Fruit fly (Drosophila melanogaster) whole organism, embryonic: ENCODE measurements around the gene CG18563.
A peak's percentile ranks its signal among the peaks of the same experiment; 100 is the strongest.

Source experiments
- Ada2b ChIP-seq: fragments of 200-800 bp; sonication (Bioruptor generic); IDR thresholded peaks from 2 replicates; pipeline ENCODE4 v1.3.6; 2022; ENCODE audit warnings: missing biosample characterization, missing genetic modification characterization
- CG10565 ChIP-seq: fragments of 200-800 bp; sonication (Bioruptor generic); optimal IDR thresholded peaks from 3 replicates; lab custom pipeline; 2016; ENCODE audit warnings: missing biosample characterization, mild to moderate bottlenecking, missing genetic modification characterization
- CG13894 ChIP-seq: fragments of 200-800 bp; sonication (Bioruptor generic); optimal IDR thresholded peaks from 3 replicates; lab custom pipeline; 2018; ENCODE audit warnings: missing biosample characterization, mild to moderate bottlenecking, missing genetic modification characterization, moderate library complexity
- CG14667 ChIP-seq: fragments of 200-800 bp; sonication (Bioruptor generic); IDR thresholded peaks from 2 replicates; pipeline ENCODE4 v1.3.6; 2022; ENCODE audit warnings: missing biosample characterization, missing genetic modification characterization
- CG16863 ChIP-seq: fragments of 200-800 bp; sonication (Bioruptor generic); optimal IDR thresholded peaks from 3 replicates; lab custom pipeline; 2016; ENCODE audit warnings: missing biosample characterization, missing genetic modification characterization
- CG17328 ChIP-seq: fragments of 200-800 bp; sonication (Bioruptor generic); IDR thresholded peaks from 2 replicates; pipeline ENCODE4 v1.3.6; 2022; ENCODE audit warnings: missing biosample characterization, missing genetic modification characterization
- CG18262 ChIP-seq: fragments of 200-800 bp; optimal IDR thresholded peaks from 3 replicates; lab custom pipeline; 2019; ENCODE audit warnings: missing biosample characterization, mild to moderate bottlenecking, missing genetic modification characterization, moderate library complexity
- CG18476 ChIP-seq: fragments of 200-800 bp; sonication (Bioruptor generic); optimal IDR thresholded peaks from 2 replicates; lab custom pipeline; 2016; ENCODE audit warnings: missing biosample characterization, mild to moderate bottlenecking, missing genetic modification characterization
- CG2116 ChIP-seq: fragments of 200-800 bp; sonication (Bioruptor generic); optimal IDR thresholded peaks from 3 replicates; lab custom pipeline; 2018; ENCODE audit warnings: missing biosample characterization, mild to moderate bottlenecking, missing genetic modification characterization
- CG2120 ChIP-seq: fragments of 200-800 bp; sonication (Bioruptor generic); optimal IDR thresholded peaks from 3 replicates; lab custom pipeline; 2016; ENCODE audit warnings: missing biosample characterization, missing genetic modification characterization
- CG32767 ChIP-seq: fragments of 200-800 bp; sonication (Bioruptor generic); IDR thresholded peaks from 2 replicates; pipeline ENCODE4 v1.3.6; 2022; ENCODE audit warnings: missing biosample characterization, missing genetic modification characterization
- CG3847 ChIP-seq: fragments of 200-800 bp; sonication (Bioruptor generic); IDR thresholded peaks from 2 replicates; pipeline ENCODE4 v1.3.6; 2022; ENCODE audit warnings: missing biosample characterization, missing genetic modification characterization
- CG4282 ChIP-seq: fragments of 200-800 bp; sonication (Bioruptor generic); optimal IDR thresholded peaks from 2 replicates; lab custom pipeline; 2016; ENCODE audit warnings: missing biosample characterization, missing genetic modification characterization
- CG4617 ChIP-seq: fragments of 200-800 bp; sonication (Bioruptor generic); optimal IDR thresholded peaks from 3 replicates; lab custom pipeline; 2016; ENCODE audit warnings: missing biosample characterization, missing genetic modification characterization, borderline replicate concordance
- CG6683 ChIP-seq: fragments of 200-800 bp; sonication (Bioruptor generic); optimal IDR thresholded peaks from 2 replicates; lab custom pipeline; 2017; ENCODE audit warnings: missing biosample characterization, mild to moderate bottlenecking, missing genetic modification characterization, missing genetic modification reagents
- CG6791 ChIP-seq: fragments of 200-800 bp; sonication (Bioruptor generic); IDR thresholded peaks from 3 replicates; pipeline ENCODE4 v1.3.6; 2022; ENCODE audit warnings: missing biosample characterization, missing genetic modification characterization; ENCODE audit not compliant: partially characterized antibody
- CG7963 ChIP-seq: fragments of 200-800 bp; sonication (Bioruptor generic); IDR thresholded peaks from 3 replicates; pipeline ENCODE4 v1.3.6; 2022; ENCODE audit warnings: missing biosample characterization, missing genetic modification characterization; ENCODE audit not compliant: partially characterized antibody
- CG8478 ChIP-seq: fragments of >200 bp; optimal IDR thresholded peaks from 2 replicates; lab custom pipeline; 2018
- CG9932 ChIP-seq: fragments of 200-800 bp; sonication (Bioruptor generic); IDR thresholded peaks from 2 replicates; pipeline ENCODE4 v1.3.6; 2022; ENCODE audit warnings: missing biosample characterization, missing genetic modification characterization
- D ChIP-seq, 2 experiments: fragments of 200-800 bp in 1 of 2; fragments of >200 bp in 1 of 2; sonication (Bioruptor generic) in 1 of 2; optimal IDR thresholded peaks; 2 replicates in 1 of 2; 3 replicates in 1 of 2; lab custom pipeline; 2017; ENCODE audit warnings: mild to moderate bottlenecking in 1 of 2, missing biosample characterization in 1 of 2, missing genetic modification characterization in 1 of 2, missing genetic modification reagents in 1 of 2
- Dbx ChIP-seq: fragments of 200-800 bp; sonication (Bioruptor generic); IDR thresholded peaks from 3 replicates; pipeline ENCODE4 v1.3.6; 2022; ENCODE audit warnings: missing biosample characterization, missing genetic modification characterization
- E2f1 ChIP-seq: fragments of 200-800 bp; sonication (Bioruptor generic); IDR thresholded peaks from 2 replicates; pipeline ENCODE4 v1.3.6; 2022; ENCODE audit warnings: missing biosample characterization, missing genetic modification characterization
- Ets65A ChIP-seq: fragments of 200-800 bp; sonication (Bioruptor generic); peaks from one replicate; lab custom pipeline; 2016; ENCODE audit warnings: missing biosample characterization, missing genetic modification characterization
- Fer2 ChIP-seq: fragments of 200-800 bp; sonication (Bioruptor generic); optimal IDR thresholded peaks from 2 replicates; lab custom pipeline; 2018; ENCODE audit warnings: missing biosample characterization, mild to moderate bottlenecking, missing genetic modification characterization, moderate library complexity
- HmgD ChIP-seq: fragments of 200-800 bp; sonication (Bioruptor generic); optimal IDR thresholded peaks from 3 replicates; lab custom pipeline; 2016; ENCODE audit warnings: missing biosample characterization, missing genetic modification characterization
- HmgZ ChIP-seq: fragments of 200-800 bp; sonication (Bioruptor generic); optimal IDR thresholded peaks from 2 replicates; lab custom pipeline; 2018; ENCODE audit warnings: missing biosample characterization, mild to moderate bottlenecking, missing genetic modification characterization
- Jarid2 ChIP-seq: fragments of 200-800 bp; sonication (Bioruptor generic); optimal IDR thresholded peaks from 3 replicates; lab custom pipeline; 2017; ENCODE audit warnings: mild to moderate bottlenecking, missing biosample characterization, missing genetic modification reagents, missing genetic modification characterization
- Max ChIP-seq: fragments of 200-800 bp; sonication (Bioruptor generic); optimal IDR thresholded peaks from 2 replicates; lab custom pipeline; 2016; ENCODE audit warnings: missing biosample characterization, mild to moderate bottlenecking, missing genetic modification characterization
- Mrtf ChIP-seq: fragments of 200-800 bp; sonication (Bioruptor generic); IDR thresholded peaks from 3 replicates; pipeline ENCODE4 v1.3.6; 2022; ENCODE audit warnings: missing biosample characterization, missing genetic modification characterization
- Sry-β ChIP-seq: fragments of 200-800 bp; sonication (Bioruptor generic); optimal IDR thresholded peaks from 2 replicates; lab custom pipeline; 2018; ENCODE audit warnings: missing biosample characterization, mild to moderate bottlenecking, missing genetic modification characterization, moderate library complexity
- ab ChIP-seq: fragments of 200-800 bp; sonication (Bioruptor generic); optimal IDR thresholded peaks from 2 replicates; lab custom pipeline; 2016; ENCODE audit warnings: missing biosample characterization, missing genetic modification characterization
- bowl ChIP-seq: fragments of 200-800 bp; sonication (Bioruptor generic); IDR thresholded peaks from 2 replicates; pipeline ENCODE4 v1.3.6; 2022; ENCODE audit warnings: missing biosample characterization, missing genetic modification characterization
- bsh ChIP-seq, 2 experiments: fragments of 200-800 bp; sonication (Bioruptor generic); optimal IDR thresholded peaks; 2 replicates each; lab custom pipeline; 2017 to 2018; ENCODE audit warnings: mild to moderate bottlenecking in 2 of 2, missing biosample characterization in 2 of 2, missing genetic modification characterization in 2 of 2, moderate library complexity in 1 of 2
- caup ChIP-seq: fragments of 200-800 bp; sonication (Bioruptor generic); optimal IDR thresholded peaks from 3 replicates; lab custom pipeline; 2017; ENCODE audit warnings: missing biosample characterization, mild to moderate bottlenecking, missing genetic modification characterization, moderate library complexity; ENCODE audit not compliant: severe bottlenecking
- da ChIP-seq: fragments of 200-800 bp; sonication (Bioruptor generic); optimal IDR thresholded peaks from 2 replicates; lab custom pipeline; 2016; ENCODE audit warnings: missing biosample characterization, missing genetic modification characterization
- dan ChIP-seq: fragments of 200-800 bp; sonication (Bioruptor generic); IDR thresholded peaks from 2 replicates; pipeline ENCODE4 v1.3.6; 2022; ENCODE audit warnings: missing biosample characterization, missing genetic modification characterization
- gcm ChIP-seq: fragments of 200-800 bp; sonication (Bioruptor generic); optimal IDR thresholded peaks from 2 replicates; lab custom pipeline; 2019; ENCODE audit warnings: missing biosample characterization, mild to moderate bottlenecking, missing genetic modification characterization, moderate library complexity
- inv ChIP-seq: fragments of 200-800 bp; sonication (Bioruptor generic); IDR thresholded peaks from 2 replicates; pipeline ENCODE4 v1.3.6; 2022; ENCODE audit warnings: missing biosample characterization, missing genetic modification characterization; ENCODE audit not compliant: partially characterized antibody
- odd ChIP-seq: fragments of 200-800 bp; sonication (Bioruptor generic); optimal IDR thresholded peaks from 2 replicates; lab custom pipeline; 2017; ENCODE audit warnings: missing biosample characterization, mild to moderate bottlenecking, missing genetic modification characterization
- pfk ChIP-seq: fragments of 200-800 bp; sonication (Bioruptor generic); optimal IDR thresholded peaks from 2 replicates; lab custom pipeline; 2018; ENCODE audit warnings: missing biosample characterization, mild to moderate bottlenecking, missing genetic modification characterization, moderate library complexity
- prd ChIP-seq, 3 experiments: fragments of >200 bp in 2 of 3; fragments of 200-800 bp in 1 of 3; sonication (Bioruptor generic) in 1 of 3; optimal IDR thresholded peaks in 2 of 3; IDR thresholded peaks in 1 of 3; 2 replicates in 2 of 3; 3 replicates in 1 of 3; pipeline versions ENCODE4 v1.3.6 to Lab custom; 2017 to 2022; ENCODE audit warnings: missing biosample characterization in 1 of 3, missing genetic modification characterization in 1 of 3
- slp2 ChIP-seq: fragments of 200-800 bp; sonication (Bioruptor generic); optimal IDR thresholded peaks from 2 replicates; lab custom pipeline; 2016; ENCODE audit warnings: missing biosample characterization, missing genetic modification characterization
- sna ChIP-seq: fragments of 200-800 bp; sonication (Bioruptor generic); IDR thresholded peaks from 2 replicates; pipeline ENCODE4 v1.3.6; 2022; ENCODE audit warnings: missing biosample characterization, missing genetic modification characterization; ENCODE audit not compliant: partially characterized antibody
- sob ChIP-seq: fragments of 200-800 bp; sonication (Bioruptor generic); IDR thresholded peaks from 2 replicates; pipeline ENCODE4 v1.3.6; 2022; ENCODE audit warnings: missing biosample characterization, missing genetic modification characterization
- unpg ChIP-seq: fragments of 200-800 bp; sonication (Bioruptor generic); optimal IDR thresholded peaks from 3 replicates; lab custom pipeline; 2018; ENCODE audit warnings: missing biosample characterization, mild to moderate bottlenecking, missing genetic modification characterization, moderate library complexity
- vvl ChIP-seq: fragments of 200-800 bp; sonication (Bioruptor generic); IDR thresholded peaks from 2 replicates; pipeline ENCODE4 v1.3.6; 2022; ENCODE audit warnings: missing biosample characterization, missing genetic modification characterization
- zfh1 ChIP-seq: fragments of 200-800 bp; sonication (Bioruptor generic); IDR thresholded peaks from 3 replicates; pipeline ENCODE4 v1.3.6; 2022; ENCODE audit warnings: missing biosample characterization, missing genetic modification characterization

CG18563 gene

dm6 chr2L:17466950-17467349 is 9.1 kb upstream of the CG18563 start (continued):
- TF ChIP-seq CG32767 (GFP tag; lab: Robert Waterston, UW) (no peak), D (optimal IDR thresholded peaks at IDR 0.05; lab: Kevin White, UChicago) (no peak), D (GFP tag; optimal IDR thresholded peaks at IDR 0.05; lab: Kevin White, UChicago) (no peak), CG7963 (no peak), bsh (GFP tag; optimal IDR thresholded peaks at IDR 0.05; lab: Kevin White, UChicago) (peak in 1 of 2 experiments; percentile 30), Mrtf (GFP tag; lab: Robert Waterston, UW) (no peak), CG18476 (GFP tag; lab: Kevin White, UChicago) (no peak), prd (optimal IDR thresholded peaks at IDR 0.05; lab: Kevin White, UChicago) (no peak), prd (GFP tag; IDR thresholded peaks at IDR 0.05; lab: Robert Waterston, UW) (peak; percentile 24; the same call in 1 of the 3 replicates), Ada2b (GFP tag; lab: Robert Waterston, UW) (peak; percentile 19; the same call in 1 of the 2 replicates), HmgD (GFP tag; lab: Kevin White, UChicago) (no peak), Ets65A (peak; percentile 74), da (GFP tag; lab: Kevin White, UChicago) (no peak), CG2120 (GFP tag; lab: Kevin White, UChicago) (no peak)

dm6 chr2L:17465915-17466677 is 8.3 kb upstream of the CG18563 start:
- peak; percentile 75 for TF ChIP-seq CG16863 (GFP tag; lab: Kevin White, UChicago)
- TF ChIP-seq odd (GFP tag; lab: Kevin White, UChicago) = peak; percentile 58
- TF ChIP-seq ab = no peak
- peak; percentile 30 for TF ChIP-seq CG2116 (GFP tag; lab: Kevin White, UChicago)
- TF ChIP-seq caup (GFP tag; lab: Kevin White, UChicago) = peak; percentile 85
- no peak for TF ChIP-seq CG9932 (GFP tag; lab: Robert Waterston, UW)
- TF ChIP-seq CG6791 = no peak
- peak; percentile 57 for TF ChIP-seq Jarid2
- TF ChIP-seq pfk (GFP tag; lab: Kevin White, UChicago) = no peak
- peak; percentile 66; the same call in 1 of the 2 replicates for TF ChIP-seq bowl (GFP tag; lab: Robert Waterston, UW)
- peak; percentile 81 for TF ChIP-seq sob (GFP tag; lab: Robert Waterston, UW)
- peak; percentile 27 for TF ChIP-seq Sry-β (GFP tag; lab: Kevin White, UChicago)
- TF ChIP-seq CG3847 (GFP tag; lab: Robert Waterston, UW) = peak; percentile 52; the same call in 1 of the 2 replicates
- TF ChIP-seq vvl = peak; percentile 90
- peak; percentile 82 for TF ChIP-seq zfh1 (GFP tag; lab: Robert Waterston, UW)
- TF ChIP-seq CG6683 = peak; percentile 53
- peak; percentile 69; the same call in 1 of the 2 replicates for TF ChIP-seq CG14667 (GFP tag; lab: Robert Waterston, UW)
- TF ChIP-seq inv (GFP tag; lab: Robert Waterston, UW) = no peak
- TF ChIP-seq CG10565 (GFP tag; lab: Kevin White, UChicago) = peak; percentile 7
- no peak for TF ChIP-seq gcm (GFP tag; lab: Kevin White, UChicago)
- peak; percentile 71 for TF ChIP-seq E2f1 (GFP tag; lab: Robert Waterston, UW)
- peak; percentile 73 for TF ChIP-seq HmgZ (tag; lab: Kevin White, UChicago)
- peak; percentile 38 for TF ChIP-seq CG4617 (GFP tag; lab: Kevin White, UChicago)
- peak; percentile 69 for TF ChIP-seq slp2 (GFP tag; lab: Kevin White, UChicago)
- TF ChIP-seq CG8478 (lab: Kevin White, UChicago) = no peak
- no peak; the same call in 1 of the 2 replicates for TF ChIP-seq dan (GFP tag; lab: Robert Waterston, UW)
- peak; percentile 88 for TF ChIP-seq CG18262 (tag; lab: Kevin White, UChicago)
- peak; percentile 68 for TF ChIP-seq Max
- no peak for TF ChIP-seq CG13894 (tag; lab: Kevin White, UChicago)
- peak; percentile 86; the same call in 1 of the 2 replicates for TF ChIP-seq CG17328 (GFP tag; lab: Robert Waterston, UW)
- peak; percentile 69 for TF ChIP-seq CG4282
- no peak for TF ChIP-seq sna (GFP tag; lab: Robert Waterston, UW)
- peak; percentile 88 for TF ChIP-seq unpg (GFP tag; lab: Kevin White, UChicago)
- peak; percentile 43 for TF ChIP-seq Fer2 (tag; lab: Kevin White, UChicago)
- peak; percentile 81 for TF ChIP-seq Dbx (GFP tag; lab: Robert Waterston, UW)
